Fruit fly (Drosophila melanogaster) whole organism, pupa: ENCODE measurements around the gene CG7601.

Experiments used
- CG10348 ChIP-seq: fragments of 200-800 bp; sonication (Bioruptor generic); IDR thresholded peaks from 2 replicates; pipeline ENCODE4 v1.3.6; 2022; ENCODE audit warnings: missing biosample characterization, missing genetic modification characterization
- CG12605 ChIP-seq: fragments of 200-800 bp; sonication (Bioruptor generic); IDR thresholded peaks from 2 replicates; pipeline ENCODE4 v1.3.6; 2022; ENCODE audit warnings: missing biosample characterization, missing genetic modification characterization
- CG13204 ChIP-seq: fragments of 200-800 bp; sonication (Bioruptor generic); optimal IDR thresholded peaks from 2 replicates; lab custom pipeline; 2018; ENCODE audit warnings: missing biosample characterization, mild to moderate bottlenecking, missing genetic modification characterization, moderate library complexity
- CG14655 ChIP-seq: fragments of 200-800 bp; sonication (Bioruptor generic); optimal IDR thresholded peaks from 3 replicates; lab custom pipeline; 2017; ENCODE audit warnings: mild to moderate bottlenecking, missing biosample characterization, missing genetic modification reagents, missing genetic modification characterization
- CG15710 ChIP-seq: fragments of 200-800 bp; sonication (Bioruptor generic); optimal IDR thresholded peaks from 2 replicates; lab custom pipeline; 2018; ENCODE audit warnings: missing biosample characterization, mild to moderate bottlenecking, missing genetic modification characterization, moderate library complexity
- CG17806 ChIP-seq: fragments of 200-800 bp; sonication (Bioruptor generic); optimal IDR thresholded peaks from 2 replicates; lab custom pipeline; 2018; ENCODE audit warnings: missing biosample characterization, mild to moderate bottlenecking, missing genetic modification characterization, moderate library complexity
- CG32121 ChIP-seq: fragments of 200-800 bp; sonication (Bioruptor generic); IDR thresholded peaks from 2 replicates; pipeline ENCODE4 v1.3.6; 2022; ENCODE audit warnings: missing biosample characterization, missing genetic modification characterization
- CG34367 ChIP-seq: fragments of 200-800 bp; sonication (Bioruptor generic); optimal IDR thresholded peaks from 2 replicates; lab custom pipeline; 2018; ENCODE audit warnings: missing biosample characterization, mild to moderate bottlenecking, missing genetic modification characterization
- CG4496 ChIP-seq: fragments of 200-800 bp; sonication (Bioruptor generic); IDR thresholded peaks from 3 replicates; pipeline ENCODE4 v1.3.6; 2022; ENCODE audit warnings: missing biosample characterization, missing genetic modification characterization
- CG8159 ChIP-seq: fragments of 200-800 bp; sonication (Bioruptor generic); optimal IDR thresholded peaks from 3 replicates; lab custom pipeline; 2018; ENCODE audit warnings: missing biosample characterization, mild to moderate bottlenecking, missing genetic modification characterization, moderate library complexity
- CG8301 ChIP-seq: fragments of 200-800 bp; sonication (Bioruptor generic); optimal IDR thresholded peaks from 2 replicates; lab custom pipeline; 2018; ENCODE audit warnings: missing biosample characterization, mild to moderate bottlenecking, missing genetic modification characterization
- CG9948 ChIP-seq: fragments of 200-800 bp; sonication (Bioruptor generic); optimal IDR thresholded peaks from 2 replicates; lab custom pipeline; 2018; ENCODE audit warnings: missing biosample characterization, mild to moderate bottlenecking, missing genetic modification characterization, moderate library complexity
- D1 ChIP-seq: fragments of 200-800 bp; sonication (Bioruptor generic); optimal IDR thresholded peaks from 2 replicates; lab custom pipeline; 2018; ENCODE audit warnings: missing biosample characterization, mild to moderate bottlenecking, missing genetic modification characterization, moderate library complexity
- EcR ChIP-seq: fragments of 200-800 bp; sonication (Bioruptor generic); optimal IDR thresholded peaks from 3 replicates; lab custom pipeline; 2019; ENCODE audit warnings: missing biosample characterization, missing genetic modification characterization, mild to moderate bottlenecking, moderate library complexity, missing genetic modification reagents
- Ets98B ChIP-seq: fragments of 200-800 bp; sonication (Bioruptor generic); IDR thresholded peaks from 2 replicates; pipeline ENCODE4 v1.3.6; 2022; ENCODE audit warnings: missing biosample characterization, missing genetic modification characterization
- Pif1A ChIP-seq: fragments of 200-800 bp; sonication (Bioruptor generic); optimal IDR thresholded peaks from 3 replicates; lab custom pipeline; 2016; ENCODE audit warnings: missing biosample characterization, missing genetic modification characterization
- Pif1B ChIP-seq: fragments of 200-800 bp; sonication (Bioruptor generic); optimal IDR thresholded peaks from 3 replicates; lab custom pipeline; 2016; ENCODE audit warnings: missing biosample characterization, missing genetic modification characterization
- Snoo ChIP-seq: fragments of 200-800 bp; sonication (Bioruptor generic); optimal IDR thresholded peaks from 3 replicates; lab custom pipeline; 2017; ENCODE audit warnings: missing biosample characterization, mild to moderate bottlenecking, missing genetic modification characterization, inconsistent platforms
- fd96Ca ChIP-seq: fragments of 200-800 bp; sonication (Bioruptor generic); IDR thresholded peaks from 3 replicates; pipeline ENCODE4 v1.3.6; 2022; ENCODE audit warnings: missing biosample characterization, missing genetic modification characterization
- gl ChIP-seq: fragments of 200-800 bp; sonication (Bioruptor generic); optimal IDR thresholded peaks from 2 replicates; lab custom pipeline; 2018; ENCODE audit warnings: missing biosample characterization, mild to moderate bottlenecking, missing genetic modification characterization
- rn ChIP-seq: fragments of 200-800 bp; sonication (Bioruptor generic); IDR thresholded peaks from 2 replicates; pipeline ENCODE4 v1.3.6; 2022; ENCODE audit warnings: missing biosample characterization, missing genetic modification characterization

The CG7601 gene

DNA sequence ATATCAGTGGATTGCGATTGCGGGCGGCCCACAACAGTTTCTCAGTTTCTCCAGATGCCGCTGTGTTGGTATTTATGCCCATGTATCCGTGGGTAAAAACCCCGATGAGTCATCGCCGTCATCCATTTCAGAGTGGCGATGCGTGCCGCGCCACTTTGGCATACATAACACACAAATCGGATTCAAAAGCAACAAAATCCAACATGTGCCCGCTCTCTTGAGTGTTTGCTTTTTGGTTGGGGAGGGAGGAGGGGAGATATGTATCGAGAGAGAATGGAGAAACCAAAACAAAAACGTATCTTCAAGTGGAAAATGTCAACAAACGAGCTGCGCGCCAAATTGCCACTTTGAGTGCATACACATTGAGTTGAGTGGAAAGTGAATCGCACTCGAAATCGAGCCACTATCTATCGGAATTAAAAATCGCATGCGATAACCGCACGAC is 35.1 kb upstream of the CG7601 start:
- no peak for TF ChIP-seq CG8301 (tag; lab: Kevin White, UChicago)
- peak; percentile 49 for TF ChIP-seq CG12605 (GFP tag; lab: Robert Waterston, UW)
- no peak for TF ChIP-seq CG14655
- TF ChIP-seq CG10348 (GFP tag; lab: Robert Waterston, UW): no peak
- peak; percentile 83 for TF ChIP-seq EcR (GFP tag; lab: Kevin White, UChicago)
- TF ChIP-seq fd96Ca (GFP tag; lab: Robert Waterston, UW): 0 out of 3 replicates have a peak, but pooled peaks have one; percentile 37
- no peak for TF ChIP-seq CG15710
- TF ChIP-seq, all 21 proteins: peak for 3

DNA sequence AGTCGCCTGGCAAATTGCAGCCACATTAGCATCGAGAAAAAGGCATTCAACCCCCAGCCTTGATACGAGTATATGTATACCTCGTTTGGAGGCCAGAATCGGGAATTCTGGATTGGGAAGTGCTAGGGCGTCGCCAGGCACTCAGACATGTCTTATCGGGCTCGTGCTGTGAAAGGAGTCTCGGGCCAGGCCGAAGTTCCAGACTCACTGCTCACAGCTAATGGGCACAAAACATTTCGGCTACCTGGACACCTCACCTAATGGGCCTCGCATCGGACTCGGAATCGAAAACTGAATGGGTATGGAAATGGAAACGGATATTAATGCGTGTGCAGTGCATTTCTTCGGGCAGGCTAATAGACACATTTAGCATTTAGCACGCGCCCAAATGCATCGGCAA is 34.4 kb upstream of the CG7601 start:
- TF ChIP-seq CG32121 (GFP tag; lab: Robert Waterston, UW) (no peak), Pif1A (GFP tag; lab: Kevin White, UChicago) (no peak), Pif1B (GFP tag; lab: Kevin White, UChicago) (no peak), Ets98B (GFP tag; lab: Robert Waterston, UW) (no peak), D1 (tag; lab: Kevin White, UChicago) (no peak), CG4496 (GFP tag; lab: Robert Waterston, UW) (no peak), CG15710 (no peak), CG14655 (no peak), CG13204 (GFP tag; lab: Kevin White, UChicago) (no peak)

DNA sequence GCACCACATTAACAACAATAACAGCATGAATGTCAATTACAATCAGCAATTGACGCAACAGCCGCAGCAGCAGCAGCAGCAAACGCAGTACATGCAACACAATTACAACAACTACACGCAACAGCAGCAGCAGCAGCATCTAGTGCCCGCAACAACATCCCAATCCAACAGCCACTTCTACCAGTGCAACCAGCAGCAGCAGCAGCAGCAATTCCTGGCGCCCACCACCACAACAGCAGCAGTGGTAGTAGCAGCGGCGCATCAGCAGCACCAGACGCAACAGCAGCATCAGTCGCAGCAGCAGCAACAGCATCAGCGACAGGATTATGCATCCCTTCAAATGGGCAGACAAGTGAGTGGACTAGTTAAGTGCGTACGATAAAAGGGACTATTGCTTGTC is 30.7 kb upstream of the CG7601 start:
- no peak for TF ChIP-seq CG4496 (GFP tag; lab: Robert Waterston, UW)
- no peak for TF ChIP-seq Snoo
- no peak for TF ChIP-seq CG15710
- no peak for TF ChIP-seq CG12605 (GFP tag; lab: Robert Waterston, UW)
- no peak for TF ChIP-seq fd96Ca (GFP tag; lab: Robert Waterston, UW)
- no peak for TF ChIP-seq CG8159 (tag; lab: Kevin White, UChicago)
- no peak for TF ChIP-seq CG13204 (GFP tag; lab: Kevin White, UChicago)
- no peak for TF ChIP-seq Pif1B (GFP tag; lab: Kevin White, UChicago)
- no peak for TF ChIP-seq CG8301 (tag; lab: Kevin White, UChicago)
- no peak for TF ChIP-seq gl (tag; lab: Kevin White, UChicago)
- no peak for TF ChIP-seq Pif1A (GFP tag; lab: Kevin White, UChicago)
- TF ChIP-seq rn (GFP tag; lab: Robert Waterston, UW): no peak
- TF ChIP-seq CG34367 (tag; lab: Kevin White, UChicago): no peak
- TF ChIP-seq CG17806 (tag; lab: Kevin White, UChicago): no peak
- TF ChIP-seq D1 (tag; lab: Kevin White, UChicago): no peak
- TF ChIP-seq CG10348 (GFP tag; lab: Robert Waterston, UW): no peak
- TF ChIP-seq Ets98B (GFP tag; lab: Robert Waterston, UW): no peak

DNA sequence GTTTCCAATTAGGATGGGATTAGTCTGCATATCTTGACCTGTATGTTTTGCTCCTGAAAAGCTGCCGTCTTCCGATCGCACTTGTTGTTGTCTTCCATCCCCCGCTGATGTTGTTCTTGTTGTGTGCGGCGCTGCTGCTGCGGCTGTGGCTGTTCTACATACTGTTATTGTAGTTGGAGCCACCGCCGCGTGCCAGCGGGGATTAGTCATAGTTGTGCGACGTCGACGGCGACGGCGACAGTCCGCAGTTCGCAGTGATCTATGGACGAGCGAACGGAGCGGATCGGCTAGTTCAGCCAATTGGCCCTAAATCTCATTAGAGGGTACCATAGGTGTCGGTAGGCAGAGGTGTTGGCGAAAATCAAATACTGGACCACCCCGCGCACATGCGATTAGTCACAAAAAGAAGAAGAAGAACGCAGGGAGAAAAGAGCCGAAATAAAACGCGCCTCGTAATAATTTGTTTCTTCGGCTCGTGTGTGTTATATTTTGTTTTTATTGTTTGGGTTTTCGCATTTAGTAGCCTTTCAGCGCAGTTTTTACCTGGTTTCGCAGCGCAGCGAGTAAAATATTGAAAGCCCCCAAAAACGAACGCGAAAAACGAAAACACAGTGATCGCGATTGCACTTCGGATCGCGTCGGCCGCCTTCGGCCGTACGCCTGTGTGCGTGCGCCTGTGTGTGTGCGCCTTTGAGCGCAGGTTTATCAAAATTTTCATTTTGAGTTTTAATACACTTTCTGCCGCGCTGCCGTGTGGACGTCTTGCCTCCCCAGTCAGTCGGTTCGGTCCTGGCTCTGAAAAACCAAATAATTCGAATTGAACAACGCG is 28.9 kb upstream of the CG7601 start, which contains the start of gene kay:
Gene kay, plus strand, starts transcription at position 729 of the 829 bp plus-strand sequence.
- TF ChIP-seq CG34367 (tag; lab: Kevin White, UChicago) (no peak), rn (GFP tag; lab: Robert Waterston, UW) (no peak), Ets98B (GFP tag; lab: Robert Waterston, UW) (no peak), Snoo (no peak), CG12605 (GFP tag; lab: Robert Waterston, UW) (no peak), CG13204 (GFP tag; lab: Kevin White, UChicago) (peak; percentile 7), CG32121 (GFP tag; lab: Robert Waterston, UW) (no peak), CG15710 (no peak), CG4496 (GFP tag; lab: Robert Waterston, UW) (peak; percentile 42; the same call in 2 of the 3 replicates), CG14655 (no peak), Pif1B (GFP tag; lab: Kevin White, UChicago) (no peak), fd96Ca (GFP tag; lab: Robert Waterston, UW) (no peak)
- TF ChIP-seq, all 21 proteins: peak for 2

DNA sequence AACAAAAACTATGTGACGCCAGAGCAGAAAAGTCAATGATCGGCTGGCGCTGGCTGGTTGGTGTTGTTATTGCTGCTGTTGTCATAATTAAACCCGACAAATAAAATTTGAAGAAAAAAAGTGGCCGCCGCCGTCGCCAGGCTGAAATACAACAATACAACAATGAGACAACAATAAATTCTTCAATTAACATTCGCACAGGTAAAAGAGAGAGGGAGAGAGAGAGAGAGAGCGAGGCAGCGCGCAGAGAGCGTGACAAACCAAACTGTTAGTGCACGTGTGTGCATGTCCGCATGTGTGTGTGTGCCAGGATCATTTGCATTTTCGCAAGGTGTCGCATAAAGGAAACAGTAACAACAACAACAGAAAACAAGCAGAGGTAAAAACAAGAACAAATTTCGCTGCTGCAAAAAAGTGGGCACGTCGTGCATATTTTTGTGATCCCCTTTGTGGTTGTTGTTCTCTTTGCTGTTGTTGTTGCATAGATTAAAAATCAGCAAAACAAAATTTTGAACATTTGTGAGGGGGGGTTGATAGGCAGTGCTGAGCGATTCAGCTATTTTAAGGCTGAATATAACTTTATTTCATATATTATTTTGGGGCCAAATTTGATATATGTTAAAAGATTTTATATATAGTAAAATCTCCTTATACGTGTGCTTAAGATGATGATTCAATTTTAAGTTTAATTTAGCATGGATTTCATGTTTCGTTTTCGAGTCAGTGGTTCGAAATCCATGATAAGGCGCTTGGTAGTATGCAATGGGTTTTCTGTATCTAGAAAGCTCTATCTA is 27.9 kb upstream of the CG7601 start:
- TF ChIP-seq CG32121 (GFP tag; lab: Robert Waterston, UW) (no peak), EcR (GFP tag; lab: Kevin White, UChicago) (peak; percentile 95), CG12605 (GFP tag; lab: Robert Waterston, UW) (no peak), CG9948 (tag; lab: Kevin White, UChicago) (no peak), CG14655 (no peak), gl (tag; lab: Kevin White, UChicago) (no peak), CG13204 (GFP tag; lab: Kevin White, UChicago) (peak; percentile 11), CG15710 (no peak)

DNA sequence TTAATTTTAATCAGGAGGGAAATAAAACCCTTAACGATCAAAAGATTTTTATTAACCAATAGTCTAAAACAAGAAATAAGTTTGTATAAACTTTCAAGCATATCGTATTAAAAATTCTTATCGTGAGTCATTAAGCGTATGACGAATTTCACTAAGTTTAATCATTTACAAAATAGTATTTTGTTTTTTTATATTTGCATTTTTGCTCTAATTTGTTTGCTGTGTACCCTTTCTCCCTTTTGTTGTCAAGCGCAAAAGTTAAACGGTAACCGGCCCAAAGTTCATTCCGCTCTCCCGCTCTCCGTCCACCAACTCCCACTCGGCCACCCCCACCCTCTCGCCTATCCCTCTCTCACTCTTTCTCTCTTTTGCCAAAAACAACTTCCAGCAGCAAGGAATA is 27.3 kb upstream of the CG7601 start:
- TF ChIP-seq CG14655 (peak; percentile 29), CG8159 (tag; lab: Kevin White, UChicago) (peak; percentile 43), CG17806 (tag; lab: Kevin White, UChicago) (peak; percentile 22), CG34367 (tag; lab: Kevin White, UChicago) (no peak)
